Fruit fly (Drosophila melanogaster) whole organism, embryonic: Measurements from ENCODE around the gene CG34269.

Experiments used
- ATbp ChIP-seq: fragments of 200-800 bp; sonication (Bioruptor generic); optimal IDR thresholded peaks from 2 replicates; lab custom pipeline; 2017; ENCODE audit warnings: missing biosample characterization, mild to moderate bottlenecking, missing genetic modification characterization, missing genetic modification reagents
- Aef1 ChIP-seq: fragments of 200-800 bp; sonication (Bioruptor generic); IDR thresholded peaks from 3 replicates; pipeline ENCODE4 v1.3.6; 2022; ENCODE audit warnings: missing biosample characterization, missing genetic modification characterization
- Awh ChIP-seq: fragments of 200-800 bp; sonication (Bioruptor generic); IDR thresholded peaks from 2 replicates; pipeline ENCODE4, ENCODE4 v1.3.6; 2022; ENCODE audit warnings: missing biosample characterization, missing genetic modification characterization
- C15 ChIP-seq: fragments of 200-800 bp; sonication (Bioruptor generic); IDR thresholded peaks from 3 replicates; pipeline ENCODE4 v1.3.6; 2022; ENCODE audit warnings: missing biosample characterization, missing genetic modification characterization
- CG11085 ChIP-seq: fragments of 200-800 bp; sonication (Bioruptor generic); IDR thresholded peaks from 2 replicates; pipeline ENCODE4 v1.3.6; 2022; ENCODE audit warnings: missing biosample characterization, missing genetic modification characterization
- CG12299 ChIP-seq: fragments of 200-800 bp; sonication (Bioruptor generic); optimal IDR thresholded peaks from 2 replicates; lab custom pipeline; 2018; ENCODE audit warnings: missing biosample characterization, mild to moderate bottlenecking, missing genetic modification characterization
- CG1233 ChIP-seq: fragments of 200-800 bp; sonication (Bioruptor generic); optimal IDR thresholded peaks from 4 replicates; lab custom pipeline; 2018; ENCODE audit warnings: missing biosample characterization, mild to moderate bottlenecking, missing genetic modification characterization
- CG13287 ChIP-seq: fragments of 200-800 bp; sonication (Bioruptor generic); IDR thresholded peaks from 2 replicates; pipeline ENCODE4 v1.3.6; 2022; ENCODE audit warnings: missing biosample characterization, missing genetic modification characterization; ENCODE audit not compliant: partially characterized antibody
- CG13424 ChIP-seq: fragments of 200-800 bp; sonication (Bioruptor generic); optimal IDR thresholded peaks from 2 replicates; lab custom pipeline; 2019; ENCODE audit warnings: missing biosample characterization, mild to moderate bottlenecking, missing genetic modification characterization, moderate library complexity
- CG14014 ChIP-seq: fragments of 200-800 bp; sonication (Bioruptor generic); IDR thresholded peaks from 2 replicates; pipeline ENCODE4 v1.3.6; 2022; ENCODE audit warnings: missing biosample characterization, missing genetic modification characterization
- CG1529 ChIP-seq: fragments of 200-800 bp; sonication (Bioruptor generic); optimal IDR thresholded peaks from 3 replicates; lab custom pipeline; 2018; ENCODE audit warnings: missing biosample characterization, missing genetic modification characterization
- CG15696 ChIP-seq: fragments of 200-800 bp; sonication (Bioruptor generic); optimal IDR thresholded peaks from 2 replicates; lab custom pipeline; 2019; ENCODE audit warnings: missing biosample characterization, mild to moderate bottlenecking, missing genetic modification characterization, moderate library complexity
- CG1603 ChIP-seq: fragments of 200-800 bp; sonication (Bioruptor generic); optimal IDR thresholded peaks from 2 replicates; lab custom pipeline; 2019; ENCODE audit warnings: missing biosample characterization, mild to moderate bottlenecking, missing genetic modification characterization, moderate library complexity
- CG17568 ChIP-seq: fragments of 200-800 bp; sonication (Bioruptor generic); optimal IDR thresholded peaks from 2 replicates; lab custom pipeline; 2018; ENCODE audit warnings: missing biosample characterization, mild to moderate bottlenecking, missing genetic modification characterization, moderate library complexity
- CG18619 ChIP-seq: fragments of 200-800 bp; sonication (Bioruptor generic); optimal IDR thresholded peaks from 3 replicates; lab custom pipeline; 2017; ENCODE audit warnings: missing biosample characterization, mild to moderate bottlenecking, missing genetic modification characterization
- CG2116 ChIP-seq: fragments of 200-800 bp; sonication (Bioruptor generic); optimal IDR thresholded peaks from 3 replicates; lab custom pipeline; 2018; ENCODE audit warnings: missing biosample characterization, mild to moderate bottlenecking, missing genetic modification characterization
- CG2202 ChIP-seq: fragments of 200-800 bp; sonication (Bioruptor generic); optimal IDR thresholded peaks from 2 replicates; lab custom pipeline; 2018; ENCODE audit warnings: missing biosample characterization, mild to moderate bottlenecking, missing genetic modification characterization
- CG2889 ChIP-seq: fragments of 200-800 bp; sonication (Bioruptor generic); IDR thresholded peaks from 3 replicates; pipeline ENCODE4 v1.3.6; 2022; ENCODE audit warnings: missing biosample characterization, missing genetic modification characterization
- CG31224 ChIP-seq: fragments of 200-800 bp; sonication (Bioruptor generic); IDR thresholded peaks from 2 replicates; pipeline ENCODE4 v1.3.6; 2022; ENCODE audit warnings: missing biosample characterization, missing genetic modification characterization
- CG4820 ChIP-seq: fragments of 200-800 bp; sonication (Bioruptor generic); optimal IDR thresholded peaks from 3 replicates; lab custom pipeline; 2016; ENCODE audit warnings: missing biosample characterization, missing genetic modification characterization
- CG7556 ChIP-seq: fragments of 200-800 bp; sonication (Bioruptor generic); optimal IDR thresholded peaks from 2 replicates; lab custom pipeline; 2017; ENCODE audit warnings: missing biosample characterization, mild to moderate bottlenecking, missing genetic modification characterization
- CG9609 ChIP-seq: fragments of 200-800 bp; sonication (Bioruptor generic); optimal IDR thresholded peaks from 3 replicates; lab custom pipeline; 2016; ENCODE audit warnings: missing biosample characterization, missing genetic modification characterization
- Fer1 ChIP-seq: fragments of 200-800 bp; sonication (Bioruptor generic); optimal IDR thresholded peaks from 2 replicates; lab custom pipeline; 2017; ENCODE audit warnings: missing biosample characterization, mild to moderate bottlenecking, missing genetic modification characterization
- HHEX ChIP-seq: fragments of 200-800 bp; sonication (Bioruptor generic); optimal IDR thresholded peaks from 3 replicates; lab custom pipeline; 2017; ENCODE audit warnings: missing biosample characterization, mild to moderate bottlenecking, missing genetic modification characterization, missing genetic modification reagents
- HLHmδ ChIP-seq: fragments of 200-800 bp; sonication (Bioruptor generic); optimal IDR thresholded peaks from 2 replicates; lab custom pipeline; 2018; ENCODE audit warnings: missing biosample characterization, mild to moderate bottlenecking, missing genetic modification characterization, moderate library complexity
- Hmr ChIP-seq: fragments of 200-800 bp; sonication (Bioruptor generic); optimal IDR thresholded peaks from 3 replicates; lab custom pipeline; 2017; ENCODE audit warnings: mild to moderate bottlenecking, missing biosample characterization, missing genetic modification reagents, missing genetic modification characterization
- MBD-R2 ChIP-seq: fragments of 200-800 bp; sonication (Bioruptor generic); IDR thresholded peaks from 2 replicates; pipeline ENCODE4 v1.3.6; 2022; ENCODE audit warnings: missing biosample characterization, missing genetic modification characterization
- Nf-YA ChIP-seq: fragments of 200-800 bp; sonication (Bioruptor generic); IDR thresholded peaks from 2 replicates; pipeline ENCODE4 v1.3.6; 2022; ENCODE audit warnings: missing biosample characterization, missing genetic modification characterization
- Oli ChIP-seq: fragments of 200-800 bp; sonication (Bioruptor generic); optimal IDR thresholded peaks from 2 replicates; lab custom pipeline; 2018; ENCODE audit warnings: missing biosample characterization, mild to moderate bottlenecking, missing genetic modification characterization, moderate library complexity
- Optix ChIP-seq: fragments of 200-800 bp; sonication (Bioruptor generic); IDR thresholded peaks from 3 replicates; pipeline ENCODE4 v1.3.6; 2022; ENCODE audit warnings: missing biosample characterization, missing genetic modification characterization
- Sry-δ ChIP-seq: fragments of 200-800 bp; sonication (Bioruptor generic); optimal IDR thresholded peaks from 2 replicates; lab custom pipeline; 2016; ENCODE audit warnings: missing biosample characterization, missing genetic modification characterization
- Taf1 ChIP-seq: fragments of 200-800 bp; sonication (Bioruptor generic); IDR thresholded peaks from 2 replicates; pipeline ENCODE4 v1.3.6; 2022; ENCODE audit warnings: missing biosample characterization, missing genetic modification characterization
- Xrp1 ChIP-seq: fragments of 200-800 bp; sonication (Bioruptor generic); IDR thresholded peaks from 2 replicates; pipeline ENCODE4 v1.3.6; 2022; ENCODE audit warnings: missing biosample characterization, missing genetic modification characterization
- aop ChIP-seq: fragments of 200-800 bp; sonication (Bioruptor generic); IDR thresholded peaks from 2 replicates; pipeline ENCODE4 v1.3.6; 2022; ENCODE audit warnings: missing biosample characterization, missing genetic modification characterization
- bigmax ChIP-seq: fragments of 200-800 bp; sonication (Bioruptor generic); optimal IDR thresholded peaks from 2 replicates; lab custom pipeline; 2018; ENCODE audit warnings: missing biosample characterization, mild to moderate bottlenecking, missing genetic modification characterization
- btn ChIP-seq: fragments of 200-800 bp; sonication (Bioruptor generic); optimal IDR thresholded peaks from 2 replicates; lab custom pipeline; 2016; ENCODE audit warnings: missing biosample characterization, missing genetic modification characterization
- dmrt11E ChIP-seq: fragments of 200-800 bp; sonication (Bioruptor generic); optimal IDR thresholded peaks from 3 replicates; lab custom pipeline; 2018; ENCODE audit warnings: missing biosample characterization, mild to moderate bottlenecking, missing genetic modification characterization, moderate library complexity
- exex ChIP-seq: fragments of 200-800 bp; sonication (Bioruptor generic); optimal IDR thresholded peaks from 4 replicates; lab custom pipeline; 2018; ENCODE audit warnings: missing biosample characterization, mild to moderate bottlenecking, missing genetic modification characterization, moderate library complexity
- ftz-f1 ChIP-seq: fragments of 200-800 bp; sonication (Bioruptor generic); optimal IDR thresholded peaks from 2 replicates; lab custom pipeline; 2016; ENCODE audit warnings: missing biosample characterization, missing genetic modification characterization
- gsb-n ChIP-seq: fragments of 200-800 bp; sonication (Bioruptor generic); optimal IDR thresholded peaks from 3 replicates; lab custom pipeline; 2018; ENCODE audit warnings: missing biosample characterization, mild to moderate bottlenecking, missing genetic modification characterization
- hbn ChIP-seq: fragments of 200-800 bp; sonication (Bioruptor generic); IDR thresholded peaks from 2 replicates; pipeline ENCODE4 v1.3.6; 2022; ENCODE audit warnings: missing biosample characterization, missing genetic modification characterization; ENCODE audit not compliant: partially characterized antibody
- hkb ChIP-seq, 2 experiments: fragments of 200-800 bp in 1 of 2; fragments of >200 bp in 1 of 2; sonication (Bioruptor generic) in 1 of 2; IDR thresholded peaks in 1 of 2; optimal IDR thresholded peaks in 1 of 2; 2 replicates each; pipeline versions ENCODE4 v1.3.6 to Lab custom; 2017 to 2022; ENCODE audit warnings: missing biosample characterization in 1 of 2, missing genetic modification characterization in 1 of 2
- insv ChIP-seq, 2 experiments: fragments of 200-800 bp; sonication (Bioruptor generic); optimal IDR thresholded peaks; 3 replicates each; lab custom pipeline; 2016 to 2018; ENCODE audit warnings: missing biosample characterization in 2 of 2, missing genetic modification characterization in 2 of 2
- nom ChIP-seq: fragments of 200-800 bp; sonication (Bioruptor generic); optimal IDR thresholded peaks from 2 replicates; lab custom pipeline; 2017; ENCODE audit warnings: missing biosample characterization, missing genetic modification characterization, mild to moderate bottlenecking, moderate library complexity, missing genetic modification reagents
- otp ChIP-seq: fragments of 200-800 bp; sonication (Bioruptor generic); IDR thresholded peaks from 3 replicates; pipeline ENCODE4, ENCODE4 v1.3.6; 2022; ENCODE audit warnings: missing biosample characterization, missing genetic modification characterization
- phol ChIP-seq: fragments of 200-800 bp; sonication (Bioruptor generic); optimal IDR thresholded peaks from 3 replicates; lab custom pipeline; 2018; ENCODE audit warnings: missing biosample characterization, mild to moderate bottlenecking, missing genetic modification characterization, moderate library complexity
- pita ChIP-seq: fragments of 200-800 bp; sonication (Bioruptor generic); optimal IDR thresholded peaks from 2 replicates; lab custom pipeline; 2017; ENCODE audit warnings: missing biosample characterization, mild to moderate bottlenecking, missing genetic modification characterization
- sr ChIP-seq: fragments of 200-800 bp; sonication (Bioruptor generic); IDR thresholded peaks from 3 replicates; pipeline ENCODE4 v1.3.6; 2022; ENCODE audit warnings: missing biosample characterization, missing genetic modification characterization
- stc ChIP-seq: fragments of 200-800 bp; sonication (Bioruptor generic); IDR thresholded peaks from 2 replicates; pipeline ENCODE4 v1.3.6; 2022; ENCODE audit warnings: missing biosample characterization, missing genetic modification characterization
- tna ChIP-seq: fragments of 200-800 bp; sonication (Bioruptor generic); IDR thresholded peaks from 2 replicates; pipeline ENCODE4 v1.3.6; 2022; ENCODE audit warnings: missing biosample characterization, missing genetic modification characterization; ENCODE audit not compliant: partially characterized antibody

CG34269 gene

DNA sequence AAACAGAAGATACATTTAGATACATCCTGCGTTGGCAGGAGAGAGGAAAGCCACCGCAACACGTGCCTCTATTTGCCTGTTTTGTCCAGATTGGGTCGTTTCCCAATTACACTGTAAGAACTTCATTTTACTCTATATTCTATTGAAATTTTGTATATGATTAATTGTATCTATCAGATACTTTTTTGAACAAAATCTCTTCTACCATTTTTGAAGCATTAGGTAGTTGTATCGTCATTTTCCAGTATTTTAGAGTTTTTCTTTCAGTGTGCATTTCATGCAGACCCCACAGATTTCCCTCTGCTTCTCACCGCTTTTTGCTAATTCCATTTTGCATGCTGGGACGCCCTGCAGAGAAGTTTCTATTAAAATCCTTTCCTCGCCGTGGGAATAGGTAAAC, 26.4 kb downstream of the CG34269 start (continued):
- TF ChIP-seq bigmax (no peak), Fer1 (GFP tag; lab: Kevin White, UChicago) (peak; percentile 58), hbn (GFP tag; lab: Robert Waterston, UW) (no peak), sr (GFP tag; lab: Robert Waterston, UW) (no peak), Oli (tag; lab: Kevin White, UChicago) (peak; percentile 50), CG7556 (GFP tag; lab: Kevin White, UChicago) (peak; percentile 58), CG12299 (tag; lab: Kevin White, UChicago) (no peak), btn (GFP tag; lab: Kevin White, UChicago) (no peak), insv (GFP tag; optimal IDR thresholded peaks at IDR 0.05; lab: Kevin White, UChicago) (no peak), ftz-f1 (GFP tag; lab: Kevin White, UChicago) (no peak), CG31224 (0 out of 2 replicates have a peak, but pooled peaks have one; percentile 23), tna (GFP tag; lab: Robert Waterston, UW) (no peak), CG2889 (GFP tag; lab: Robert Waterston, UW) (0 out of 3 replicates have a peak, but pooled peaks have one; percentile 30), dmrt11E (tag; lab: Kevin White, UChicago) (no peak), Sry-δ (GFP tag; lab: Kevin White, UChicago) (no peak), ATbp (GFP tag; lab: Kevin White, UChicago) (peak; percentile 52), CG2116 (no peak), CG15696 (no peak), Awh (GFP tag; lab: Robert Waterston, UW) (no peak), CG18619 (peak; percentile 26), CG1529 (GFP tag; lab: Kevin White, UChicago) (no peak), CG17568 (GFP tag; lab: Kevin White, UChicago) (no peak), exex (tag; lab: Kevin White, UChicago) (no peak), phol (tag; lab: Kevin White, UChicago) (peak; percentile 50), otp (GFP tag; lab: Robert Waterston, UW) (no peak), CG1233 (GFP tag; lab: Kevin White, UChicago) (no peak), Taf1 (no peak), aop (no peak), CG14014 (GFP tag; lab: Robert Waterston, UW) (peak; percentile 56), C15 (0 out of 3 replicates have a peak, but pooled peaks have one; percentile 31), CG4820 (GFP tag; lab: Kevin White, UChicago) (peak; percentile 15), Nf-YA (GFP tag; lab: Robert Waterston, UW) (no peak), gsb-n (tag; lab: Kevin White, UChicago) (no peak), HHEX (GFP tag; lab: Kevin White, UChicago) (peak; percentile 20), CG13424 (peak; percentile 39), pita (no peak), CG11085 (GFP tag; lab: Robert Waterston, UW) (no peak), CG13287 (GFP tag; lab: Robert Waterston, UW) (no peak), Hmr (GFP tag; lab: Kevin White, UChicago) (peak; percentile 59), stc (GFP tag; lab: Robert Waterston, UW) (peak; percentile 62), nom (GFP tag; lab: Kevin White, UChicago) (no peak), CG1603 (no peak), Optix (no peak), hkb (optimal IDR thresholded peaks at IDR 0.05; lab: Kevin White, UChicago) (no peak), hkb (GFP tag; IDR thresholded peaks at IDR 0.05; lab: Robert Waterston, UW) (peak; percentile 62), Aef1 (GFP tag; lab: Robert Waterston, UW) (peak; percentile 42; the same call in 2 of the 3 replicates), CG2202 (tag; lab: Kevin White, UChicago) (no peak), MBD-R2 (GFP tag; lab: Robert Waterston, UW) (no peak), HLHmδ (GFP tag; lab: Kevin White, UChicago) (no peak), Xrp1 (peak; percentile 71), CG9609 (GFP tag; lab: Kevin White, UChicago) (no peak)
